Fruit fly (Drosophila melanogaster) whole organism, embryonic: Measurements from ENCODE around the gene CG15322.

Experiments used
- CG11093 ChIP-seq: fragments of 200-800 bp; sonication (Bioruptor generic); IDR thresholded peaks from 3 replicates; pipeline ENCODE4 v1.3.6; 2022; ENCODE audit warnings: missing biosample characterization, missing genetic modification characterization
- CG11504 ChIP-seq: fragments of 200-800 bp; sonication (Bioruptor generic); optimal IDR thresholded peaks from 3 replicates; lab custom pipeline; 2019; ENCODE audit warnings: missing biosample characterization, mild to moderate bottlenecking, missing genetic modification characterization, moderate library complexity
- CG12391 ChIP-seq: fragments of 200-800 bp; sonication (Bioruptor generic); optimal IDR thresholded peaks from 3 replicates; lab custom pipeline; 2018; ENCODE audit warnings: missing biosample characterization, mild to moderate bottlenecking, missing genetic modification characterization, moderate library complexity
- CG14710 ChIP-seq: fragments of 200-800 bp; sonication (Bioruptor generic); optimal IDR thresholded peaks from 3 replicates; lab custom pipeline; 2019; ENCODE audit warnings: missing biosample characterization, mild to moderate bottlenecking, missing genetic modification characterization, moderate library complexity
- CG14965 ChIP-seq: fragments of 200-800 bp; sonication (Bioruptor generic); optimal IDR thresholded peaks from 2 replicates; lab custom pipeline; 2016; ENCODE audit warnings: missing biosample characterization, missing genetic modification characterization, borderline replicate concordance
- CG15073 ChIP-seq: fragments of 200-800 bp; sonication (Bioruptor generic); optimal IDR thresholded peaks from 2 replicates; lab custom pipeline; 2016; ENCODE audit warnings: missing biosample characterization, missing genetic modification characterization
- CG15514 ChIP-seq: fragments of 200-800 bp; sonication (Bioruptor generic); optimal IDR thresholded peaks from 3 replicates; lab custom pipeline; 2017; ENCODE audit warnings: missing biosample characterization, missing genetic modification characterization, mild to moderate bottlenecking, moderate library complexity, missing genetic modification reagents
- CG16813 ChIP-seq: fragments of 200-800 bp; sonication (Bioruptor generic); IDR thresholded peaks from 3 replicates; pipeline ENCODE4 v1.3.6; 2022; ENCODE audit warnings: missing biosample characterization, missing genetic modification characterization; ENCODE audit not compliant: partially characterized antibody
- CG17361 ChIP-seq: fragments of 200-800 bp; sonication (Bioruptor generic); IDR thresholded peaks from 3 replicates; pipeline ENCODE4 v1.3.6; 2022; ENCODE audit warnings: missing biosample characterization, missing genetic modification characterization
- CG18011 ChIP-seq: fragments of 200-800 bp; sonication (Bioruptor generic); optimal IDR thresholded peaks from 2 replicates; lab custom pipeline; 2017; ENCODE audit warnings: missing biosample characterization, missing genetic modification characterization, mild to moderate bottlenecking, moderate library complexity, missing genotype
- CG18476 ChIP-seq: fragments of 200-800 bp; sonication (Bioruptor generic); optimal IDR thresholded peaks from 2 replicates; lab custom pipeline; 2016; ENCODE audit warnings: missing biosample characterization, mild to moderate bottlenecking, missing genetic modification characterization
- CG34224 ChIP-seq: fragments of 200-800 bp; sonication (Bioruptor generic); IDR thresholded peaks from 3 replicates; pipeline ENCODE4 v1.3.6; 2022; ENCODE audit warnings: missing biosample characterization, missing genetic modification characterization; ENCODE audit not compliant: partially characterized antibody
- CG3726 ChIP-seq: fragments of 200-800 bp; sonication (Bioruptor generic); IDR thresholded peaks from 3 replicates; pipeline ENCODE4, ENCODE4 v1.3.6; 2022; ENCODE audit warnings: missing biosample characterization, missing genetic modification characterization
- CG3995 ChIP-seq: fragments of 200-800 bp; sonication (Bioruptor generic); optimal IDR thresholded peaks from 3 replicates; lab custom pipeline; 2016; ENCODE audit warnings: missing biosample characterization, missing genetic modification characterization
- CG4820 ChIP-seq: fragments of 200-800 bp; sonication (Bioruptor generic); optimal IDR thresholded peaks from 3 replicates; lab custom pipeline; 2016; ENCODE audit warnings: missing biosample characterization, missing genetic modification characterization
- CG7745 ChIP-seq: fragments of 200-800 bp; sonication (Bioruptor generic); optimal IDR thresholded peaks from 2 replicates; lab custom pipeline; 2018; ENCODE audit warnings: missing biosample characterization, mild to moderate bottlenecking, missing genetic modification characterization, moderate library complexity
- CG7963 ChIP-seq: fragments of 200-800 bp; sonication (Bioruptor generic); IDR thresholded peaks from 3 replicates; pipeline ENCODE4 v1.3.6; 2022; ENCODE audit warnings: missing biosample characterization, missing genetic modification characterization; ENCODE audit not compliant: partially characterized antibody
- CG9727 ChIP-seq: fragments of 200-800 bp; sonication (Bioruptor generic); optimal IDR thresholded peaks from 3 replicates; lab custom pipeline; 2017; ENCODE audit warnings: missing biosample characterization, mild to moderate bottlenecking, missing genetic modification characterization
- CG9797 ChIP-seq: fragments of 200-800 bp; sonication (Bioruptor generic); optimal IDR thresholded peaks from 3 replicates; lab custom pipeline; 2018; ENCODE audit warnings: missing biosample characterization, mild to moderate bottlenecking, missing genetic modification characterization
- Dfd ChIP-seq, 2 experiments: fragments of >200 bp; optimal IDR thresholded peaks; 2 replicates each; lab custom pipeline; 2017; ENCODE audit warnings: missing biosample characterization in 2 of 2, missing genetic modification characterization in 2 of 2
- Doc3 ChIP-seq: fragments of 200-800 bp; sonication (Bioruptor generic); IDR thresholded peaks from 3 replicates; pipeline ENCODE4 v1.3.6; 2022; ENCODE audit warnings: missing biosample characterization, missing genetic modification characterization; ENCODE audit not compliant: partially characterized antibody
- Kr ChIP-seq: fragments of 200-800 bp; sonication (Bioruptor generic); optimal IDR thresholded peaks from 2 replicates; lab custom pipeline; 2017; ENCODE audit warnings: missing biosample characterization, mild to moderate bottlenecking, missing genetic modification characterization
- MESR4 ChIP-seq: fragments of 200-800 bp; sonication (Bioruptor generic); optimal IDR thresholded peaks from 2 replicates; lab custom pipeline; 2018; ENCODE audit warnings: missing biosample characterization, mild to moderate bottlenecking, missing genetic modification characterization, moderate library complexity
- Myb ChIP-seq: fragments of 200-800 bp; sonication (Bioruptor generic); optimal IDR thresholded peaks from 2 replicates; lab custom pipeline; 2016; ENCODE audit warnings: missing biosample characterization, missing genetic modification characterization
- NFAT ChIP-seq: fragments of 200-800 bp; sonication (Bioruptor generic); IDR thresholded peaks from 2 replicates; pipeline ENCODE4 v1.3.6; 2022; ENCODE audit warnings: missing biosample characterization, missing genetic modification characterization
- Opbp ChIP-seq: fragments of 200-800 bp; sonication (Bioruptor generic); IDR thresholded peaks from 3 replicates; pipeline ENCODE4 v1.3.6; 2022; ENCODE audit warnings: missing biosample characterization, missing genetic modification characterization; ENCODE audit not compliant: partially characterized antibody
- Rfx ChIP-seq: fragments of 200-800 bp; sonication (Bioruptor generic); IDR thresholded peaks from 2 replicates; pipeline ENCODE4 v1.3.6; 2022; ENCODE audit warnings: missing biosample characterization, missing genetic modification characterization
- Scr ChIP-seq: fragments of 200-800 bp; sonication (Bioruptor generic); IDR thresholded peaks from 2 replicates; pipeline ENCODE4 v1.3.6; 2022; ENCODE audit warnings: missing biosample characterization, missing genetic modification characterization; ENCODE audit not compliant: partially characterized antibody
- Spps ChIP-seq: fragments of 200-800 bp; sonication (Bioruptor generic); optimal IDR thresholded peaks from 2 replicates; lab custom pipeline; 2018; ENCODE audit warnings: missing biosample characterization, mild to moderate bottlenecking, missing genetic modification characterization
- Sry-δ ChIP-seq: fragments of 200-800 bp; sonication (Bioruptor generic); optimal IDR thresholded peaks from 2 replicates; lab custom pipeline; 2016; ENCODE audit warnings: missing biosample characterization, missing genetic modification characterization
- Xbp1 ChIP-seq: fragments of 200-800 bp; sonication (Bioruptor generic); optimal IDR thresholded peaks from 3 replicates; lab custom pipeline; 2016; ENCODE audit warnings: missing biosample characterization, mild to moderate bottlenecking, missing genetic modification characterization
- Xrp1 ChIP-seq: fragments of 200-800 bp; sonication (Bioruptor generic); IDR thresholded peaks from 2 replicates; pipeline ENCODE4 v1.3.6; 2022; ENCODE audit warnings: missing biosample characterization, missing genetic modification characterization
- bcd ChIP-seq: fragments of 200-800 bp; sonication (Bioruptor generic); optimal IDR thresholded peaks from 2 replicates; lab custom pipeline; 2017; ENCODE audit warnings: missing biosample characterization, mild to moderate bottlenecking, missing genetic modification characterization
- cg ChIP-seq: fragments of 200-800 bp; sonication (Bioruptor generic); optimal IDR thresholded peaks from 3 replicates; lab custom pipeline; 2019; ENCODE audit warnings: missing biosample characterization, mild to moderate bottlenecking, missing genetic modification characterization, moderate library complexity
- chinmo ChIP-seq: fragments of 200-800 bp; sonication (Bioruptor generic); IDR thresholded peaks from 4 replicates; pipeline ENCODE4 v1.3.6; 2022; ENCODE audit warnings: missing biosample characterization, missing genetic modification characterization; ENCODE audit not compliant: partially characterized antibody
- danr ChIP-seq: fragments of 200-800 bp; sonication (Bioruptor generic); IDR thresholded peaks from 2 replicates; pipeline ENCODE4 v1.3.6; 2022; ENCODE audit warnings: missing biosample characterization, missing genetic modification characterization
- dimm ChIP-seq: fragments of 200-800 bp; sonication (Bioruptor generic); IDR thresholded peaks from 2 replicates; pipeline ENCODE4 v1.3.6; 2022; ENCODE audit warnings: missing biosample characterization, missing genetic modification characterization
- ems ChIP-seq: fragments of 200-800 bp; sonication (Bioruptor generic); optimal IDR thresholded peaks from 3 replicates; lab custom pipeline; 2016; ENCODE audit warnings: missing biosample characterization, missing genetic modification characterization
- fd3F ChIP-seq: fragments of 200-800 bp; sonication (Bioruptor generic); optimal IDR thresholded peaks from 2 replicates; lab custom pipeline; 2018; ENCODE audit warnings: missing biosample characterization, mild to moderate bottlenecking, missing genetic modification characterization, moderate library complexity
- grau ChIP-seq: fragments of 200-800 bp; optimal IDR thresholded peaks from 3 replicates; lab custom pipeline; 2019; ENCODE audit warnings: missing biosample characterization, mild to moderate bottlenecking, missing genetic modification characterization, moderate library complexity
- ind ChIP-seq: fragments of 200-800 bp; sonication (Bioruptor generic); optimal IDR thresholded peaks from 3 replicates; lab custom pipeline; 2016; ENCODE audit warnings: missing biosample characterization, missing genetic modification characterization
- sens ChIP-seq: fragments of 200-800 bp; sonication (Bioruptor generic); peaks from one replicate; lab custom pipeline; 2016; ENCODE audit warnings: missing biosample characterization, missing genetic modification characterization
- sna ChIP-seq: fragments of 200-800 bp; sonication (Bioruptor generic); IDR thresholded peaks from 2 replicates; pipeline ENCODE4 v1.3.6; 2022; ENCODE audit warnings: missing biosample characterization, missing genetic modification characterization; ENCODE audit not compliant: partially characterized antibody
- tna ChIP-seq: fragments of 200-800 bp; sonication (Bioruptor generic); IDR thresholded peaks from 2 replicates; pipeline ENCODE4 v1.3.6; 2022; ENCODE audit warnings: missing biosample characterization, missing genetic modification characterization; ENCODE audit not compliant: partially characterized antibody
- unc-4 ChIP-seq: fragments of 200-800 bp; sonication (Bioruptor generic); IDR thresholded peaks from 2 replicates; pipeline ENCODE4 v1.3.6; 2022; ENCODE audit warnings: missing biosample characterization, missing genetic modification characterization; ENCODE audit not compliant: partially characterized antibody
- vnd ChIP-seq: fragments of 200-800 bp; sonication (Bioruptor generic); IDR thresholded peaks from 3 replicates; pipeline ENCODE4 v1.3.6; 2022; ENCODE audit warnings: missing biosample characterization, missing genetic modification characterization; ENCODE audit not compliant: partially characterized antibody
- wdn ChIP-seq: fragments of 200-800 bp; sonication (Bioruptor generic); IDR thresholded peaks from 2 replicates; pipeline ENCODE4 v1.3.6; 2022; ENCODE audit warnings: missing biosample characterization, missing genetic modification characterization
- zen2 ChIP-seq: fragments of 200-800 bp; sonication (Bioruptor generic); IDR thresholded peaks from 3 replicates; pipeline ENCODE4 v1.3.6; 2022; ENCODE audit warnings: missing biosample characterization, missing genetic modification characterization; ENCODE audit not compliant: partially characterized antibody
- zfh1 ChIP-seq: fragments of 200-800 bp; sonication (Bioruptor generic); IDR thresholded peaks from 3 replicates; pipeline ENCODE4 v1.3.6; 2022; ENCODE audit warnings: missing biosample characterization, missing genetic modification characterization

Gene CG15322

dm6 chrX:20159679-20160140, 26.3 kb downstream of the CG15322 start, which contains the start of gene Rab35:
Gene Rab35, minus strand, starts transcription at chrX:20159872.
- TF ChIP-seq CG14710 (tag; lab: Kevin White, UChicago) (peak; percentile 71), Scr (GFP tag; lab: Robert Waterston, UW) (peak; percentile 96), CG18011 (no peak), CG15514 (peak; percentile 40), Xbp1 (GFP tag; lab: Kevin White, UChicago) (peak; percentile 31), Opbp (GFP tag; lab: Robert Waterston, UW) (peak; percentile 91), CG11093 (GFP tag; lab: Robert Waterston, UW) (no peak), Doc3 (GFP tag; lab: Robert Waterston, UW) (peak; percentile 93), ems (GFP tag; lab: Kevin White, UChicago) (peak; percentile 6), CG18476 (GFP tag; lab: Kevin White, UChicago) (peak; percentile 28), CG34224 (GFP tag; lab: Robert Waterston, UW) (peak; percentile 92), CG17361 (GFP tag; lab: Robert Waterston, UW) (0 out of 3 replicates have a peak, but pooled peaks have one; percentile 27), tna (GFP tag; lab: Robert Waterston, UW) (peak; percentile 80), sens (GFP tag; lab: Kevin White, UChicago) (no peak), Dfd (GFP tag; optimal IDR thresholded peaks at IDR 0.05; lab: Kevin White, UChicago) (no peak), CG9727 (GFP tag; lab: Kevin White, UChicago) (no peak), sna (GFP tag; lab: Robert Waterston, UW) (peak; percentile 93), CG12391 (tag; lab: Kevin White, UChicago) (peak; percentile 57), chinmo (GFP tag; lab: Robert Waterston, UW) (peak; percentile 72; the same call in 1 of the 4 replicates), NFAT (GFP tag; lab: Robert Waterston, UW) (no peak), CG15073 (GFP tag; lab: Kevin White, UChicago) (no peak), Rfx (peak; percentile 41), danr (GFP tag; lab: Robert Waterston, UW) (no peak), ind (GFP tag; lab: Kevin White, UChicago) (peak; percentile 21), vnd (GFP tag; lab: Robert Waterston, UW) (peak; percentile 94), CG3726 (GFP tag; lab: Robert Waterston, UW) (no peak), CG3995 (peak; percentile 24), zfh1 (0 out of 3 replicates have a peak, but pooled peaks have one; percentile 30), wdn (GFP tag; lab: Robert Waterston, UW) (no peak), CG4820 (GFP tag; lab: Kevin White, UChicago) (peak; percentile 11), zen2 (peak; percentile 90), CG16813 (peak; percentile 95), unc-4 (GFP tag; lab: Robert Waterston, UW) (peak; percentile 92), bcd (peak; percentile 0), MESR4 (GFP tag; lab: Kevin White, UChicago) (peak; percentile 82), CG11504 (tag; lab: Kevin White, UChicago) (peak; percentile 27), CG7963 (GFP tag; lab: Robert Waterston, UW) (peak; percentile 86), Myb (no peak), Xrp1 (GFP tag; lab: Robert Waterston, UW) (0 out of 2 replicates have a peak, but pooled peaks have one; percentile 10), CG14965 (GFP tag; lab: Kevin White, UChicago) (no peak), cg (GFP tag; lab: Kevin White, UChicago) (peak; percentile 68), Sry-δ (GFP tag; lab: Kevin White, UChicago) (peak; percentile 92), fd3F (GFP tag; lab: Kevin White, UChicago) (no peak), grau (tag; lab: Kevin White, UChicago) (peak; percentile 17), CG9797 (GFP tag; lab: Kevin White, UChicago) (peak; percentile 10), Spps (tag; lab: Kevin White, UChicago) (no peak), CG7745 (tag; lab: Kevin White, UChicago) (no peak), dimm (GFP tag; lab: Robert Waterston, UW) (no peak), Kr (no peak)
